Fruit fly (Drosophila melanogaster): Measurements from ENCODE around the gene Hipk.
A peak's percentile ranks its signal among the peaks of the same experiment; 100 is the strongest.

The Hipk gene

dm6 chr3L:516948-517599 is 25.8 kb upstream of the Hipk start (continued):
- TF ChIP-seq tx (GFP tag; optimal IDR thresholded peaks at IDR 0.05) (no peak), CG6854 (GFP tag; optimal IDR thresholded peaks at IDR 0.05) (no peak), knrl (GFP tag; IDR thresholded peaks at IDR 0.05; ENCODE audit: partially characterized antibody) (no peak), onecut (GFP tag; IDR thresholded peaks at IDR 0.05) (no peak), CG7839 (tag; optimal IDR thresholded peaks at IDR 0.05) (peak; percentile 35), Adf1 (GFP tag; IDR thresholded peaks at IDR 0.05) (no peak), CG11247 (GFP tag; IDR thresholded peaks at IDR 0.05) (no peak), CG6683 (GFP tag; optimal IDR thresholded peaks at IDR 0.05) (no peak), pum (GFP tag; optimal IDR thresholded peaks at IDR 0.05) (no peak), yki (optimal IDR thresholded peaks at IDR 0.05) (no peak), CG4730 (GFP tag; IDR thresholded peaks at IDR 0.05) (no peak), z (GFP tag; IDR thresholded peaks at IDR 0.05) (no peak), CG10565 (GFP tag; optimal IDR thresholded peaks at IDR 0.05) (no peak), fd3F (GFP tag; optimal IDR thresholded peaks at IDR 0.05) (no peak), amos (GFP tag; IDR thresholded peaks at IDR 0.05; ENCODE audit: partially characterized antibody) (no peak), tio (GFP tag; optimal IDR thresholded peaks at IDR 0.05) (no peak), CG1024 (GFP tag; IDR thresholded peaks at IDR 0.05) (0 out of 2 replicates have a peak, but pooled peaks have one; percentile 35), fu2 (GFP tag; optimal IDR thresholded peaks at IDR 0.05) (no peak), tap (tag; optimal IDR thresholded peaks at IDR 0.05) (peak; percentile 26), CG17829 (tag; optimal IDR thresholded peaks at IDR 0.05) (peak; percentile 22), dmrt11E (tag; optimal IDR thresholded peaks at IDR 0.05) (no peak), nom (GFP tag; optimal IDR thresholded peaks at IDR 0.05) (no peak), CG14441 (GFP tag; IDR thresholded peaks at IDR 0.05) (no peak), HLHmδ (GFP tag; optimal IDR thresholded peaks at IDR 0.05) (no peak), Antp (GFP tag; optimal IDR thresholded peaks at IDR 0.05) (no peak), cg (GFP tag; optimal IDR thresholded peaks at IDR 0.05) (no peak), bsh (GFP tag; optimal IDR thresholded peaks at IDR 0.05) (peak; percentile 16 to 41), CG30403 (GFP tag; optimal IDR thresholded peaks at IDR 0.05) (peak; percentile 5), Hsf (GFP tag; optimal IDR thresholded peaks at IDR 0.05) (peak; percentile 2), dimm (GFP tag; IDR thresholded peaks at IDR 0.05) (0 out of 2 replicates have a peak, but pooled peaks have one; percentile 14), eve (GFP tag; optimal IDR thresholded peaks at IDR 0.05) (peak in 1 of 2 experiments; percentile 55), GATAe (GFP tag; conservative IDR thresholded peaks at IDR 0.05) (no peak), CG32772 (GFP tag; IDR thresholded peaks at IDR 0.05) (peak; percentile 43; the same call in 1 of the 2 replicates), corto (GFP tag; optimal IDR thresholded peaks at IDR 0.05) (no peak), CG15479 (GFP tag; optimal IDR thresholded peaks at IDR 0.05) (no peak), CG3065 (GFP tag; optimal IDR thresholded peaks at IDR 0.05) (no peak), CG10267 (tag; optimal IDR thresholded peaks at IDR 0.05) (no peak), Hey (tag; optimal IDR thresholded peaks at IDR 0.05) (no peak), nmo (GFP tag; optimal IDR thresholded peaks at IDR 0.05) (peak; percentile 51), Taf1 (GFP tag; IDR thresholded peaks at IDR 0.05) (no peak), CG12155 (GFP tag; optimal IDR thresholded peaks at IDR 0.05) (no peak), CG6272 (GFP tag; IDR thresholded peaks at IDR 0.05) (no peak), Side (GFP tag; optimal IDR thresholded peaks at IDR 0.05) (no peak), MBD-R2 (GFP tag; IDR thresholded peaks at IDR 0.05) (no peak), NK7.1 (GFP tag; optimal IDR thresholded peaks at IDR 0.05) (no peak), shn (GFP tag; optimal IDR thresholded peaks at IDR 0.05) (no peak), inv (GFP tag; IDR thresholded peaks at IDR 0.05; ENCODE audit: partially characterized antibody) (no peak), twi (tag; optimal IDR thresholded peaks at IDR 0.05) (no peak), E2f2 (GFP tag; IDR thresholded peaks at IDR 0.05) (no peak), zen (tag; optimal IDR thresholded peaks at IDR 0.05) (no peak), CG42726 (GFP tag; IDR thresholded peaks at IDR 0.05; ENCODE audit: partially characterized antibody) (no peak)

All from whole organism, embryonic.